Fruit fly (Drosophila melanogaster) whole organism, embryonic: ENCODE measurements around the gene CG10435.

Experiments used
- Bgb ChIP-seq: fragments of 200-800 bp; sonication (Bioruptor generic); IDR thresholded peaks from 2 replicates; pipeline ENCODE4 v1.3.6; 2022; ENCODE audit warnings: missing biosample characterization, missing genetic modification characterization; ENCODE audit not compliant: partially characterized antibody
- CG10147 ChIP-seq: fragments of 200-800 bp; sonication (Bioruptor generic); optimal IDR thresholded peaks from 2 replicates; lab custom pipeline; 2019; ENCODE audit warnings: missing biosample characterization, mild to moderate bottlenecking, missing genetic modification characterization, moderate library complexity
- CG11723 ChIP-seq: fragments of 200-800 bp; sonication (Bioruptor generic); optimal IDR thresholded peaks from 2 replicates; lab custom pipeline; 2017; ENCODE audit warnings: missing biosample characterization, mild to moderate bottlenecking, missing genetic modification characterization
- CG12104 ChIP-seq: fragments of 200-800 bp; sonication (Bioruptor generic); optimal IDR thresholded peaks from 3 replicates; lab custom pipeline; 2016; ENCODE audit warnings: missing biosample characterization, missing genetic modification characterization
- CG13296 ChIP-seq: fragments of 200-800 bp; sonication (Bioruptor generic); optimal IDR thresholded peaks from 3 replicates; lab custom pipeline; 2018; ENCODE audit warnings: missing biosample characterization, mild to moderate bottlenecking, missing genetic modification characterization
- CG15601 ChIP-seq: fragments of 200-800 bp; sonication (Bioruptor generic); optimal IDR thresholded peaks from 3 replicates; lab custom pipeline; 2019; ENCODE audit warnings: missing biosample characterization, mild to moderate bottlenecking, missing genetic modification characterization, moderate library complexity
- CG17385 ChIP-seq: fragments of 200-800 bp; sonication (Bioruptor generic); optimal IDR thresholded peaks from 3 replicates; lab custom pipeline; 2018; ENCODE audit warnings: missing biosample characterization, mild to moderate bottlenecking, missing genetic modification characterization
- CG17912 ChIP-seq: fragments of 200-800 bp; sonication (Bioruptor generic); optimal IDR thresholded peaks from 2 replicates; lab custom pipeline; 2018; ENCODE audit warnings: missing biosample characterization, mild to moderate bottlenecking, missing genetic modification characterization
- CG1832 ChIP-seq: fragments of 200-800 bp; sonication (Bioruptor generic); optimal IDR thresholded peaks from 2 replicates; lab custom pipeline; 2017; ENCODE audit warnings: missing biosample characterization, mild to moderate bottlenecking, missing genetic modification characterization, inconsistent platforms
- CG30403 ChIP-seq: fragments of 200-800 bp; sonication (Bioruptor generic); optimal IDR thresholded peaks from 3 replicates; lab custom pipeline; 2016; ENCODE audit warnings: missing biosample characterization, missing genetic modification characterization
- CG3065 ChIP-seq: fragments of 200-800 bp; sonication (Bioruptor generic); optimal IDR thresholded peaks from 2 replicates; lab custom pipeline; 2016; ENCODE audit warnings: missing biosample characterization, missing genetic modification characterization
- CG32767 ChIP-seq: fragments of 200-800 bp; sonication (Bioruptor generic); IDR thresholded peaks from 2 replicates; pipeline ENCODE4 v1.3.6; 2022; ENCODE audit warnings: missing biosample characterization, missing genetic modification characterization
- CG33213 ChIP-seq: fragments of 200-800 bp; sonication (Bioruptor generic); optimal IDR thresholded peaks from 3 replicates; lab custom pipeline; 2016; ENCODE audit warnings: missing biosample characterization, missing genetic modification characterization
- CG3995 ChIP-seq: fragments of 200-800 bp; sonication (Bioruptor generic); optimal IDR thresholded peaks from 3 replicates; lab custom pipeline; 2016; ENCODE audit warnings: missing biosample characterization, missing genetic modification characterization
- CG43689 ChIP-seq: fragments of 200-800 bp; sonication (Bioruptor generic); IDR thresholded peaks from 2 replicates; pipeline ENCODE4 v1.3.6; 2022; ENCODE audit warnings: missing biosample characterization, missing genetic modification characterization
- CG9817 ChIP-seq: fragments of 200-800 bp; sonication (Bioruptor generic); optimal IDR thresholded peaks from 2 replicates; lab custom pipeline; 2018; ENCODE audit warnings: missing biosample characterization, mild to moderate bottlenecking, missing genetic modification characterization, moderate library complexity
- CrebB ChIP-seq: fragments of 200-800 bp; sonication (Bioruptor generic); optimal IDR thresholded peaks from 3 replicates; lab custom pipeline; 2018; ENCODE audit warnings: missing biosample characterization, mild to moderate bottlenecking, missing genetic modification characterization
- Dek ChIP-seq: fragments of 200-800 bp; sonication (Bioruptor generic); optimal IDR thresholded peaks from 3 replicates; lab custom pipeline; 2019; ENCODE audit warnings: missing biosample characterization, mild to moderate bottlenecking, missing genetic modification characterization, moderate library complexity
- Dp ChIP-seq: fragments of 200-800 bp; sonication (Bioruptor generic); optimal IDR thresholded peaks from 2 replicates; lab custom pipeline; 2018; ENCODE audit warnings: missing biosample characterization, mild to moderate bottlenecking, missing genetic modification characterization, moderate library complexity
- E2f2 ChIP-seq: fragments of 200-800 bp; sonication (Bioruptor generic); IDR thresholded peaks from 2 replicates; pipeline ENCODE4 v1.3.6; 2022; ENCODE audit warnings: missing biosample characterization, missing genetic modification characterization
- Fer1 ChIP-seq: fragments of 200-800 bp; sonication (Bioruptor generic); optimal IDR thresholded peaks from 2 replicates; lab custom pipeline; 2017; ENCODE audit warnings: missing biosample characterization, mild to moderate bottlenecking, missing genetic modification characterization
- HLH4C ChIP-seq: fragments of 200-800 bp; sonication (Bioruptor generic); IDR thresholded peaks from 3 replicates; pipeline ENCODE4 v1.3.6; 2022; ENCODE audit warnings: missing biosample characterization, missing genetic modification characterization; ENCODE audit not compliant: partially characterized antibody
- HLHmδ ChIP-seq: fragments of 200-800 bp; sonication (Bioruptor generic); optimal IDR thresholded peaks from 2 replicates; lab custom pipeline; 2018; ENCODE audit warnings: missing biosample characterization, mild to moderate bottlenecking, missing genetic modification characterization, moderate library complexity
- Hr51 ChIP-seq, 2 experiments: fragments of 200-800 bp; sonication (Bioruptor generic); optimal IDR thresholded peaks; 2 replicates in 1 of 2; 3 replicates in 1 of 2; lab custom pipeline; 2016 to 2018; ENCODE audit warnings: missing biosample characterization in 2 of 2, missing genetic modification characterization in 2 of 2, mild to moderate bottlenecking in 1 of 2, moderate library complexity in 1 of 2
- Jarid2 ChIP-seq: fragments of 200-800 bp; sonication (Bioruptor generic); optimal IDR thresholded peaks from 3 replicates; lab custom pipeline; 2017; ENCODE audit warnings: mild to moderate bottlenecking, missing biosample characterization, missing genetic modification reagents, missing genetic modification characterization
- Neu2 ChIP-seq: fragments of 200-800 bp; sonication (Bioruptor generic); optimal IDR thresholded peaks from 3 replicates; lab custom pipeline; 2016; ENCODE audit warnings: missing biosample characterization, missing genetic modification characterization, borderline replicate concordance
- Poxn ChIP-seq: fragments of 200-800 bp; sonication (Bioruptor generic); IDR thresholded peaks from 2 replicates; pipeline ENCODE4 v1.3.6; 2022; ENCODE audit warnings: missing biosample characterization, missing genetic modification characterization
- Rfx ChIP-seq: fragments of 200-800 bp; sonication (Bioruptor generic); IDR thresholded peaks from 2 replicates; pipeline ENCODE4 v1.3.6; 2022; ENCODE audit warnings: missing biosample characterization, missing genetic modification characterization
- Vsx1 ChIP-seq: fragments of 200-800 bp; sonication (Bioruptor generic); optimal IDR thresholded peaks from 2 replicates; lab custom pipeline; 2017; ENCODE audit warnings: missing biosample characterization, mild to moderate bottlenecking, missing genetic modification characterization, missing genetic modification reagents
- Xrp1 ChIP-seq: fragments of 200-800 bp; sonication (Bioruptor generic); IDR thresholded peaks from 2 replicates; pipeline ENCODE4 v1.3.6; 2022; ENCODE audit warnings: missing biosample characterization, missing genetic modification characterization
- abd-A ChIP-seq: fragments of 200-800 bp; sonication (Bioruptor generic); optimal IDR thresholded peaks from 3 replicates; lab custom pipeline; 2019; ENCODE audit warnings: missing biosample characterization, mild to moderate bottlenecking, missing genetic modification characterization, moderate library complexity
- cas ChIP-seq: fragments of 200-800 bp; sonication (Bioruptor generic); IDR thresholded peaks from 2 replicates; pipeline ENCODE4 v1.3.6; 2022; ENCODE audit warnings: missing biosample characterization, missing genetic modification characterization
- esg ChIP-seq: fragments of 200-800 bp; sonication (Bioruptor generic); conservative IDR thresholded peaks from 2 replicates; pipeline ENCODE4 v1.3.6; 2022; ENCODE audit warnings: missing biosample characterization, missing genetic modification characterization
- exex ChIP-seq: fragments of 200-800 bp; sonication (Bioruptor generic); optimal IDR thresholded peaks from 4 replicates; lab custom pipeline; 2018; ENCODE audit warnings: missing biosample characterization, mild to moderate bottlenecking, missing genetic modification characterization, moderate library complexity
- eyg ChIP-seq: fragments of 200-800 bp; sonication (Bioruptor generic); optimal IDR thresholded peaks from 3 replicates; lab custom pipeline; 2016; ENCODE audit warnings: missing biosample characterization, missing genetic modification characterization
- jing ChIP-seq: fragments of 200-800 bp; sonication (Bioruptor generic); optimal IDR thresholded peaks from 2 replicates; lab custom pipeline; 2018; ENCODE audit warnings: missing biosample characterization, mild to moderate bottlenecking, missing genetic modification characterization
- kni ChIP-seq: fragments of 200-800 bp; sonication (Bioruptor generic); optimal IDR thresholded peaks from 3 replicates; lab custom pipeline; 2017; ENCODE audit warnings: mild to moderate bottlenecking, missing biosample characterization, missing genetic modification reagents, missing genetic modification characterization
- lola ChIP-seq, 3 experiments: fragments of >200 bp in 2 of 3; fragments of 200-800 bp in 1 of 3; sonication (Bioruptor generic) in 1 of 3; optimal IDR thresholded peaks; 2 replicates each; lab custom pipeline; 2017 to 2019; ENCODE audit warnings: missing biosample characterization in 3 of 3, missing genetic modification characterization in 3 of 3, mild to moderate bottlenecking in 1 of 3, moderate library complexity in 1 of 3
- mld ChIP-seq: fragments of 200-800 bp; sonication (Bioruptor generic); IDR thresholded peaks from 3 replicates; pipeline ENCODE4 v1.3.6; 2022; ENCODE audit warnings: missing biosample characterization, missing genetic modification characterization; ENCODE audit not compliant: partially characterized antibody
- pum ChIP-seq: fragments of 200-800 bp; sonication (Bioruptor generic); optimal IDR thresholded peaks from 2 replicates; lab custom pipeline; 2016; ENCODE audit warnings: missing biosample characterization, missing genetic modification characterization
- row ChIP-seq: fragments of 200-800 bp; sonication (Bioruptor generic); IDR thresholded peaks from 3 replicates; pipeline ENCODE4 v1.3.6; 2022; ENCODE audit warnings: missing biosample characterization, missing genetic modification characterization
- scrt ChIP-seq: fragments of 200-800 bp; sonication (Bioruptor generic); optimal IDR thresholded peaks from 2 replicates; lab custom pipeline; 2018; ENCODE audit warnings: missing biosample characterization, mild to moderate bottlenecking, missing genetic modification characterization, moderate library complexity
- sens ChIP-seq: fragments of 200-800 bp; sonication (Bioruptor generic); peaks from one replicate; lab custom pipeline; 2016; ENCODE audit warnings: missing biosample characterization, missing genetic modification characterization
- slou ChIP-seq: fragments of 200-800 bp; sonication (Bioruptor generic); optimal IDR thresholded peaks from 3 replicates; lab custom pipeline; 2016; ENCODE audit warnings: missing biosample characterization, missing genetic modification characterization
- sug ChIP-seq: fragments of 200-800 bp; optimal IDR thresholded peaks from 2 replicates; lab custom pipeline; 2019; ENCODE audit warnings: missing biosample characterization, mild to moderate bottlenecking, missing genetic modification characterization, moderate library complexity
- tgo ChIP-seq: fragments of 200-800 bp; sonication (Bioruptor generic); IDR thresholded peaks from 3 replicates; pipeline ENCODE4 v1.3.6; 2022; ENCODE audit warnings: missing biosample characterization, missing genetic modification characterization
- ttk ChIP-seq: fragments of 200-800 bp; sonication (Bioruptor generic); IDR thresholded peaks from 2 replicates; pipeline ENCODE4 v2.1.2; 2022; ENCODE audit warnings: missing biosample characterization, missing genetic modification characterization
- zen ChIP-seq: fragments of 200-800 bp; sonication (Bioruptor generic); optimal IDR thresholded peaks from 3 replicates; lab custom pipeline; 2018; ENCODE audit warnings: missing biosample characterization, mild to moderate bottlenecking, missing genetic modification characterization, moderate library complexity
- zfh1 ChIP-seq: fragments of 200-800 bp; sonication (Bioruptor generic); IDR thresholded peaks from 3 replicates; pipeline ENCODE4 v1.3.6; 2022; ENCODE audit warnings: missing biosample characterization, missing genetic modification characterization

Gene CG10435

DNA sequence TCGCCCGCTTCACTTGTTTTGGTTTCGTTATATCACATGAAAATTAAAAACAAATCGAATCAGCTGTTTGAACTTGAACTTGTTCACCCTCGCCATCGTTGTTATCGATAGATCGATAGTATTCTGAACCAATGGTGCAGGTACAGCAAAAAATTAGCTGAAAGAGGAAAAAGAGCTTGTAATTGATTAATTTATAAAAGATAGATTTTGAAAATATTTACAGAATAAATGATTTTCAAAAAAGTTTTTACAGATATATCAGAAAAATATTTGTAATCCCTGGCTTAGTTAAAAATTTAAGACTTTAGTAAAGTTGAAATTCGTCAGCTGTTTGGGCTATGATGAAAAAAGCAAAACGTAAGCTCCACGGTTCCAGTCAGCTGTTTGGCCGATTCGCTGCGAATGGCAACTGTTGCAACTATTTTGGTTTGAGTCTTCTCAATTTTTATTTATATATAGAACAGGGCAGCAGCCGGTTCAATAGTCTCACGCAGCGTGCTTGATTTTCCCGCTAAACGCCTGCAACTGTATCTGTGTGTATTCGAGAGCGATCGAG is 20.0 kb upstream of the CG10435 start, which contains the start of the genes CG11035 and unc-45 (continued):
- TF ChIP-seq CG1832 (GFP tag; lab: Kevin White, UChicago), result no peak
- peak; percentile 32 for TF ChIP-seq CG15601
- no peak for TF ChIP-seq Neu2
- peak; percentile 11 for TF ChIP-seq CG33213 (GFP tag; lab: Kevin White, UChicago)
- no peak for TF ChIP-seq slou (GFP tag; lab: Kevin White, UChicago)
- TF ChIP-seq CG10147 (GFP tag; lab: Kevin White, UChicago), result peak; percentile 51
- TF ChIP-seq E2f2 (GFP tag; lab: Robert Waterston, UW), result peak; percentile 46; the same call in 1 of the 2 replicates
- TF ChIP-seq jing (GFP tag; lab: Kevin White, UChicago), result no peak
- no peak for TF ChIP-seq ttk (GFP tag; lab: Robert Waterston, UW)
- peak; percentile 64 for TF ChIP-seq kni (GFP tag; lab: Kevin White, UChicago)
- peak; percentile 68 for TF ChIP-seq Bgb (GFP tag; lab: Robert Waterston, UW)
- TF ChIP-seq CrebB (tag; lab: Kevin White, UChicago), result no peak
- TF ChIP-seq Vsx1 (GFP tag; lab: Kevin White, UChicago), result peak; percentile 47
- TF ChIP-seq HLH4C, result peak; percentile 64
- TF ChIP-seq CG43689 (GFP tag; lab: Robert Waterston, UW), result no peak
- TF ChIP-seq tgo (GFP tag; lab: Robert Waterston, UW), result peak; percentile 54
- TF ChIP-seq Rfx, result peak; percentile 65
- peak; percentile 17 for TF ChIP-seq CG9817 (tag; lab: Kevin White, UChicago)
- peak in 1 of 2 experiments; percentile 19 for TF ChIP-seq Hr51 (GFP tag; optimal IDR thresholded peaks at IDR 0.05; lab: Kevin White, UChicago)
- TF ChIP-seq sens, result peak; percentile 87
- TF ChIP-seq sug, result peak; percentile 62
- TF ChIP-seq CG32767, result 0 out of 2 replicates have a peak, but pooled peaks have one; percentile 14
- TF ChIP-seq scrt, result peak; percentile 90
- peak; percentile 21 for TF ChIP-seq zen (tag; lab: Kevin White, UChicago)
- TF ChIP-seq zfh1 (GFP tag; lab: Robert Waterston, UW), result no peak
- no peak for TF ChIP-seq exex (tag; lab: Kevin White, UChicago)
- no peak for TF ChIP-seq HLHmδ (GFP tag; lab: Kevin White, UChicago)
- no peak for TF ChIP-seq Jarid2 (GFP tag; lab: Kevin White, UChicago)
- no peak for TF ChIP-seq CG17912
- TF ChIP-seq row (GFP tag; lab: Robert Waterston, UW), result peak; percentile 91
- no peak for TF ChIP-seq Poxn (GFP tag; lab: Robert Waterston, UW)
- peak; percentile 22 for TF ChIP-seq Dek
- TF ChIP-seq Xrp1 (GFP tag; lab: Robert Waterston, UW), result peak; percentile 38
- TF ChIP-seq lola (GFP tag; optimal IDR thresholded peaks at IDR 0.05; lab: Kevin White, UChicago), result peak in 1 of 3 experiments; percentile 32
- TF ChIP-seq abd-A (tag; lab: Kevin White, UChicago), result no peak
- TF ChIP-seq CG13296 (GFP tag; lab: Kevin White, UChicago), result peak; percentile 37
- peak; percentile 34 for TF ChIP-seq CG30403 (GFP tag; lab: Kevin White, UChicago)
- no peak for TF ChIP-seq CG3065 (GFP tag; lab: Kevin White, UChicago)
- TF ChIP-seq esg (GFP tag; lab: Robert Waterston, UW), result no peak
- no peak for TF ChIP-seq eyg (GFP tag; lab: Kevin White, UChicago)
- TF ChIP-seq CG17385 (GFP tag; lab: Kevin White, UChicago), result peak; percentile 34
- peak; percentile 19 for TF ChIP-seq CG12104
- TF ChIP-seq cas (GFP tag; lab: Robert Waterston, UW), result peak; percentile 50; the same call in 1 of the 2 replicates
- TF ChIP-seq pum (GFP tag; lab: Kevin White, UChicago), result peak; percentile 50
- peak; percentile 27 for TF ChIP-seq Dp (GFP tag; lab: Kevin White, UChicago)
- TF ChIP-seq CG11723 (GFP tag; lab: Kevin White, UChicago), result no peak
- peak; percentile 31 for TF ChIP-seq Fer1 (GFP tag; lab: Kevin White, UChicago)
- TF ChIP-seq mld (GFP tag; lab: Robert Waterston, UW), result 0 out of 3 replicates have a peak, but pooled peaks have one; percentile 56
- peak; percentile 19 for TF ChIP-seq CG3995 (GFP tag; lab: Kevin White, UChicago)
